Fruit fly (Drosophila melanogaster) Kc167 (cell line): ENCODE results near the gene CG11000.

Experiments
- Myc ChIP-seq: fragments of >200 bp; optimal IDR thresholded peaks from 2 replicates; lab custom pipeline; 2017; ENCODE audit warnings: missing external identifiers
- Sin3A ChIP-seq: fragments of >200 bp; optimal IDR thresholded peaks from 2 replicates; lab custom pipeline; 2018; ENCODE audit warnings: missing external identifiers
- h ChIP-seq: fragments of >200 bp; optimal IDR thresholded peaks from 3 replicates; lab custom pipeline; 2018; ENCODE audit warnings: missing external identifiers
- insv ChIP-seq: fragments of >200 bp; optimal IDR thresholded peaks from 3 replicates; lab custom pipeline; 2018; ENCODE audit warnings: missing external identifiers
- psq ChIP-seq: fragments of >200 bp; optimal IDR thresholded peaks from 2 replicates; lab custom pipeline; 2017; ENCODE audit warnings: missing external identifiers
- ttk ChIP-seq: sonication (Bioruptor generic); optimal IDR thresholded peaks from 2 replicates; lab custom pipeline; 2017; ENCODE audit warnings: missing external identifiers

Gene CG11000

DNA sequence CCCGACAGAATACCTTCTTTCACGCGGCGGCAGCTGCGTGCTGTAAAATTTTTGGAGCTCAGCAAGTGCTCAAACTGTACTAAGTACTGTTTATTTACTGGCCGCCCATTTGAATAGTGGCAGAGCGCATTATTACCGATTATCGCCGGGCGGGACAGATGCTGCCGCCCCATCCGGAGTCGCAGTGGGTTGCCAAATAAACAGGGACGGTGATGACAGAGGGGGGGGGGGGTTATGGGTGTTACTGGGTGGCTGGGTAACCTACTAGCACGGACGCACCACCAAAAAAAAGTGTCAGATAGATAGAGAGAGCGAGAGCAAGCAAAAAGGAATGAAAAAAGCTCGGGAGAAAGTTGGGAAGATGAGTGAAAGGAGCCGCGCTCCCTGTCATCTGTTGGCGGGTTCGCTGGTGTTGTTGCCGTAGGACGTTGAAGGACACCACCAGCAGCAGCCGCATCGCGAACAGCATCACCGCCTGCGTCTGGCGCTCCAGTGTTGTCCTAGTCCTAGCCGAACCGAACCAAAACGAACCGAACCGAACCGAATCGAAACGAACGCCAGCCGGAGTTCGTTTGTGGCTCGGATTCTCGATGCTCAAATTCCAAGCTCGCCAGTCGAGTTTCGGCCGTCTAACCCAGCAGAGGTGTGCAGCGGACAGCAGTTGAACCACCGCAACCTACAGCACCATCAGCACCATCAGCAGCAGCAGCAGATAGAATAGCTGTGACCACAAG, at the start of gene CG11000:
Gene CG11000 (plus strand): TSS at position 626 of the 734 bp plus-strand sequence.
- TF ChIP-seq Sin3A (lab: Kevin White, UChicago) (no peak), Myc (lab: Kevin White, UChicago) (no peak), insv (lab: Kevin White, UChicago) (no peak), psq (lab: Kevin White, UChicago) (no peak), ttk (lab: Kevin White, UChicago) (no peak), h (lab: Kevin White, UChicago) (no peak)

DNA sequence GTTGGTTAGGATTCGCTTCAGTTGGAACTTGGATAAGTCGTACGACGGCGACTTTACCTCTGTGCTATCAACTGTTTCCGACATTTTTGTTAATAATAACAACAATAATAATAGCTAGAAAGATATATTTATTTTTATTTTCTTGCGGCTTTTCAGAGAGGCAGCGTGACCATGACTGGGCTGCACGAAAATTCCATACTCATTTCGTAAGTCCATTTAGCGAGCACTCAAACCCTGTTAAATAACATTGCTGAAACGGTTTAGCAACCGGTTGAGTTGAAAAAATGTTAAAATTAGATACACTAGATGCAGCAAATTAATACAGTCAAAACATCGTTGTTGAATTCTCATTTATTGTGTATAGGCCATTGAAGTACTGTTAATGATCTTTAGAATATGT, 47.5 kb upstream of the CG11000 start, which contains the start of gene Dcps:
Gene Dcps (minus strand): TSS at position 181 of the 400 bp plus-strand sequence.
- TF ChIP-seq psq (lab: Kevin White, UChicago), result no peak
- TF ChIP-seq Sin3A (lab: Kevin White, UChicago), result no peak

DNA sequence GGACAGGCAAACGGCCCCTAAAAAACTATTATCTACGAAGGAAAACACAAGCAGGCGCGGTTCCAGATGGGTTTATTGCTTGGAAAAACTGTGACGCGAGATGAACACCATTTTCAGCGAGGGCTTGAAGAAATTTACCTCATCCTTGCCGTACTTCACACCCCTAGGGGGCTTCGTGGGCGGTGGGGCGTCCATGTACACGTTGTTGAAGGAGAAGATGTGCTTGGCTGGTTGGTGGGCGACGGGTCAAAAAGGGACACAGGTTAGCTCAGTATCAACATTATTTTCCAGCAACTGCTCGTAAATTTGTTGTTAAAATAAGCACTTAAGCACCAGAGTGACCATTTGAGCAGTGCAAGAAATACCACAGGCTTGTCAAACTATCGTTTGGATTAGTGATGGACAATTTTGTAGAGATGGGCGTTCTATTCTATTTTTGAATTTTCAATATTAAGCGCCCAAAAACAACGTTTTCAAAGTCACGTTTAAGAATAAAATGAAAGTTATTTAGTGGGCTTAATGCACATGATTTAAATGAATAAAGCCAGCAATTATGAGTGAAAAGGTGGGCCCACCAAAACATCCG, 43.4 kb upstream of the CG11000 start, which contains the start of gene Sec8:
Gene Sec8 (minus strand): TSS at position 374 of the 586 bp plus-strand sequence.
- no peak for TF ChIP-seq ttk (lab: Kevin White, UChicago)
- no peak for TF ChIP-seq Myc (lab: Kevin White, UChicago)
- no peak for TF ChIP-seq insv (lab: Kevin White, UChicago)
- TF ChIP-seq psq (lab: Kevin White, UChicago), result no peak
- TF ChIP-seq h (lab: Kevin White, UChicago), result no peak
- TF ChIP-seq Sin3A (lab: Kevin White, UChicago), result no peak

DNA sequence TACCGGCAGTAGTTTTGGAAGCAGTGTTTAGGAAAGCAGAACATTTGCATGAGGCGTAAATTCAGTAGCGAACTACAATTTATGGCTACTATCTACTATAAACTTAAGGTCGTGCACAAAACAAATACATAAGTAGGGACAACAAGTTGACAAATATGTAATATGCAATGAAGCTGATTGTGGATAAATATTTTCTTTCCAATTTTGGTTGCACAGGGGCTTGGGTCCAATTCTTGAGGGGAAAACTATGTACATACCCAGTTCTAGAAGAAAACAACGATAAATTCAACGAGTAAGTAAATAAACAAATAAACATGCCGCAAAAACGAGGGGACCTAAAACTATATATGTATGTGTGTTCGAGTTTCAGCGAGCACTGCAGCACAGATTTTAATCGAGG, 41.1 kb upstream of the CG11000 start:
- TF ChIP-seq psq (lab: Kevin White, UChicago) (no peak), insv (lab: Kevin White, UChicago) (no peak), h (lab: Kevin White, UChicago) (no peak), ttk (lab: Kevin White, UChicago) (no peak), Sin3A (lab: Kevin White, UChicago) (no peak)

DNA sequence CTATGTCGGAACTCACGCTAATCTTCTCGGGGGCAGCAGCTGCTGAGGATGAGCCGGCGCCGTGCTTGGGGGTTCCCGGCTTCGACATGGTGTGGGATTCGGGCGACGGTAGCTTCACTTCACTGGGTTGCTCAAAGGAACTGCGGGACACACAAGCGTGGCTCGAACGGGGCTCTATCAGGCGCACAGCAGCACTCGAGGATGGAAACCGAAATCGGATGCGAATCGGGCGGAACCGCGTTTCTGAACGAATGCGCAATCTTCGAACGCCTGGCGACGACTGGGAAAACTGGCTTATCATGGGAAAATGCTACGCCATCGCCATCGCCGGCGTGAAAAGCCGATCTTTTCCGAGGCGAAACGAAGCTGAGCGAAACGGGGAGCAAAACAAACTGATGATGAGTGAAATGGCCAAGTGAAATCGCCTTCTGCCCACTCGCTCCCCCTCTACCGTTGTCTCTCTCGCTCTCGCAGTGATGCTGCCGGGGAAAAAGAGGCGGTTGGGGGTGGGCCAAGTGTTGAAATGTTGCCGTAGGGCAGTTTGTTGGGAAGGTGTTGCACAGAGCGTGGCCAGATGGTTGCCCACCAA, 30.4 kb upstream of the CG11000 start:
- TF ChIP-seq Sin3A (lab: Kevin White, UChicago), result no peak
- TF ChIP-seq psq (lab: Kevin White, UChicago), result no peak
- no peak for TF ChIP-seq ttk (lab: Kevin White, UChicago)
- TF ChIP-seq insv (lab: Kevin White, UChicago), result no peak
- TF ChIP-seq h (lab: Kevin White, UChicago), result no peak

DNA sequence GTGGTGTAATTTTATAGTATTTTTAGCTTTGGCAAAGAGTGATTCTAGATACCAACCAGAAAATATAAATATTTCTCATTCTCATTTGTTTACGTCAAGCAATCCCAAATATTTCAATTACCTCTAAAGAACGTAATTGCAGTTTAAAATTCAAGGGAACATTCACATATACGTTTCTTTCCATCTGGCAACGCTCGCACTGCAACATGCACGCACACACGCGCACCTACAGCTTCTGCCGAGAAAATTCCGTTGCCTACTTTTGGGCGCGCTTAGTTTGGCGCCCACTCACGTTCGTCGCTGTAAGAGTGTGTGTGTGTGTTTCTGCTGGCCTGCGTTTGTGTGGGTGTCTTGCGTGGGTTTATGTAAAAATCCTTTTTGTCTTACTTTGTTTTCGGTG, 29.7 kb upstream of the CG11000 start:
- no peak for TF ChIP-seq Sin3A (lab: Kevin White, UChicago)
- TF ChIP-seq psq (lab: Kevin White, UChicago), result no peak
- TF ChIP-seq insv (lab: Kevin White, UChicago), result no peak
- no peak for TF ChIP-seq h (lab: Kevin White, UChicago)
- TF ChIP-seq ttk (lab: Kevin White, UChicago), result no peak
- TF ChIP-seq Myc (lab: Kevin White, UChicago), result no peak

DNA sequence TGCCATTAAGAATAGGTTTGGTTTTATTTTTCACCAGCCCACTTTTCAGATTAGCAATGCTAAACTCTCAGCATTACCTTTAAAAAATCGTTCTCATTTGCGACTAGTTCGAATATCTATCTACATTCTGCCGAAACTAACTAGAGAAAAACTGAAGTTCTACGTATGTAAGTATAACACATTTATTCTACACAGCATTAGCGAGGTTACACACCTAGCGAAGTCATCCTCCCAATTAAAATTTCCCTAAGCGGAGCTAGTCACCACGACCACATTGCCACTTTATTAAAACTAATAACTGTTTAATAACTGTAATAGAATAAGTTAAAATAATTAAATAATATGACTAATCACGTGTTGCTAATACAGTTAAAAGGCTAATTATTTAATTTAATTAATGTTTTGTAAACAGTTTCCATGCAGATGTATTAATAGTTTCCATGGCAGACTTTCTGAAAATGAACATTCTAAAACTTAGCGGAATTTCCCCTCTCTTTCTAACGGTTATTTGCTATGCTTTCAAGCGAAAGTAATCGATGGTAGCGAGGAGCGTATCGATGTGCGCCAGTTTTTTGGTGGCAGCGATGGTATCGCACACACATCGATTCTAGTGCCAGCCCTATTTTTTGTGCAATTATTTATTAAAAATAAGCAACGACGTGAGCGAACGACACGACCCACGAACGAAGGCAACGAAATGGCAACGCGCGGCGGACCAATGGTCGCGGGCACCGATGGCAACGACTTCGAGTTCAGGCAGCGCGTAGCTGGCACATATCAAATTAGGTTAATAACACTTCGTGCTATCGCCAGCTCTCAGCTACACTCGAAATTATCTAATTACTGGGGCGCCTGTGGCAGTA, 23.2 kb upstream of the CG11000 start, which contains the start of gene jagn:
Gene jagn (plus strand): TSS at position 585 of the 863 bp plus-strand sequence.
- TF ChIP-seq ttk (lab: Kevin White, UChicago) (no peak), Sin3A (lab: Kevin White, UChicago) (no peak), psq (lab: Kevin White, UChicago) (no peak), Myc (lab: Kevin White, UChicago) (no peak), insv (lab: Kevin White, UChicago) (no peak)

DNA sequence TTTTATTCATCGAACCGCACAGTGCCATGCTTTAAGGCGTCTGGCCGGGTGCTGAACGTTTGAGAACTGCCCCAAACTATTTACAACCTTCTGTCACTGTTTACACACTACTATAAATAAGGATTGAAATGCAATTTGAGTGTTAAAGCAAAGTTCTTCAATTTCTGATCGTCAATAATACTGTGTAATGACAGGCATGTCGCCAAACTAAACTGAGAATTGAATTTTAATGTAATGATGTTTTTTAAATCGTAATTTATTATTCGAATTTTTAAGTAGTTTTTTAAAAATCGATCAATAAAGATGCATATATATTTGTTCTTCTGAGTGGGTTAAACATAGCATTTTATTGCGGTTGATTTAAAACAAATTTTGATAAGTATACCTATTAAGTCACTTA, 21.2 kb upstream of the CG11000 start, which contains the start of gene CG2082:
Gene CG2082 (minus strand): TSS at position 101 of the 400 bp plus-strand sequence.
- TF ChIP-seq Sin3A (lab: Kevin White, UChicago), result no peak
- no peak for TF ChIP-seq ttk (lab: Kevin White, UChicago)
- no peak for TF ChIP-seq Myc (lab: Kevin White, UChicago)
- TF ChIP-seq psq (lab: Kevin White, UChicago), result no peak
- no peak for TF ChIP-seq h (lab: Kevin White, UChicago)
- no peak for TF ChIP-seq insv (lab: Kevin White, UChicago)

DNA sequence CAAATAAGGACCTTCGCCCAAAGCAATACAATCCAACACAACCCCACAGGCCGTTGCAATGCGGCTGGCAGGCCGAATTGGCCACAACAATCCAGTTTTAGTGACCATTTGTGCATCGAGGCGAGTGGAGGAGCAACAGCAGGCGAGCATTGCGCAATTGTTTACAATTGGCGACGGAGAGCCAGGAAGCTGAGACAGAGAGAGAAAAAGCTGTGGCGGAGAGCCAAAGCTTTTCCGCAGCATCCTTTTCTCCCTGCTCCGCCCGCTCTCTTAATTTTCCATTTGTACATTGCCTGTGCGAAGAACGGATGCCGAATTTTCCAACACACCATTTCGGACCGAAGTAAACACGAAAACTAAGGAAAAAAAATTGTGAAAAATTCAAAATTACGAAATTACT, 20.7 kb upstream of the CG11000 start, which contains the start of gene kat-60L1:
Gene kat-60L1 (plus strand): TSS at position 301 of the 400 bp plus-strand sequence.
- no peak for TF ChIP-seq insv (lab: Kevin White, UChicago)
- TF ChIP-seq h (lab: Kevin White, UChicago), result no peak
- TF ChIP-seq Myc (lab: Kevin White, UChicago), result no peak
- no peak for TF ChIP-seq ttk (lab: Kevin White, UChicago)
- no peak for TF ChIP-seq Sin3A (lab: Kevin White, UChicago)
- TF ChIP-seq psq (lab: Kevin White, UChicago), result no peak
